Fruit fly (Drosophila melanogaster) whole organism, embryonic: ENCODE measurements around the gene CG11581.
A peak's percentile ranks its signal among the peaks of the same experiment; 100 is the strongest.

ENCODE experiments used
- Blimp-1 ChIP-seq: fragments of 200-800 bp; sonication (Bioruptor generic); optimal IDR thresholded peaks from 3 replicates; lab custom pipeline; 2018; ENCODE audit warnings: missing biosample characterization, missing genetic modification characterization, mild to moderate bottlenecking, moderate library complexity, missing genetic modification reagents
- CG10979 ChIP-seq: fragments of 200-800 bp; sonication (Bioruptor generic); optimal IDR thresholded peaks from 2 replicates; lab custom pipeline; 2018; ENCODE audit warnings: missing biosample characterization, mild to moderate bottlenecking, missing genetic modification characterization, moderate library complexity
- CG12942 ChIP-seq: fragments of 200-800 bp; sonication (Bioruptor generic); optimal IDR thresholded peaks from 3 replicates; lab custom pipeline; 2016; ENCODE audit warnings: missing biosample characterization, missing genetic modification characterization
- CG13624 ChIP-seq: fragments of 200-800 bp; sonication (Bioruptor generic); optimal IDR thresholded peaks from 2 replicates; lab custom pipeline; 2016; ENCODE audit warnings: missing biosample characterization, missing genetic modification characterization
- CG13894 ChIP-seq: fragments of 200-800 bp; sonication (Bioruptor generic); optimal IDR thresholded peaks from 3 replicates; lab custom pipeline; 2018; ENCODE audit warnings: missing biosample characterization, mild to moderate bottlenecking, missing genetic modification characterization, moderate library complexity
- CG14014 ChIP-seq: fragments of 200-800 bp; sonication (Bioruptor generic); IDR thresholded peaks from 2 replicates; pipeline ENCODE4 v1.3.6; 2022; ENCODE audit warnings: missing biosample characterization, missing genetic modification characterization
- CG14441 ChIP-seq: fragments of 200-800 bp; sonication (Bioruptor generic); IDR thresholded peaks from 2 replicates; pipeline ENCODE4 v1.3.6; 2022; ENCODE audit warnings: missing biosample characterization, missing genetic modification characterization
- CG16813 ChIP-seq: fragments of 200-800 bp; sonication (Bioruptor generic); IDR thresholded peaks from 3 replicates; pipeline ENCODE4 v1.3.6; 2022; ENCODE audit warnings: missing biosample characterization, missing genetic modification characterization; ENCODE audit not compliant: partially characterized antibody
- CG16863 ChIP-seq: fragments of 200-800 bp; sonication (Bioruptor generic); optimal IDR thresholded peaks from 3 replicates; lab custom pipeline; 2016; ENCODE audit warnings: missing biosample characterization, missing genetic modification characterization
- CG17361 ChIP-seq: fragments of 200-800 bp; sonication (Bioruptor generic); IDR thresholded peaks from 3 replicates; pipeline ENCODE4 v1.3.6; 2022; ENCODE audit warnings: missing biosample characterization, missing genetic modification characterization
- CG17385 ChIP-seq: fragments of 200-800 bp; sonication (Bioruptor generic); optimal IDR thresholded peaks from 3 replicates; lab custom pipeline; 2018; ENCODE audit warnings: missing biosample characterization, mild to moderate bottlenecking, missing genetic modification characterization
- CG34224 ChIP-seq: fragments of 200-800 bp; sonication (Bioruptor generic); IDR thresholded peaks from 3 replicates; pipeline ENCODE4 v1.3.6; 2022; ENCODE audit warnings: missing biosample characterization, missing genetic modification characterization; ENCODE audit not compliant: partially characterized antibody
- CG4424 ChIP-seq: fragments of 200-800 bp; sonication (Bioruptor generic); optimal IDR thresholded peaks from 3 replicates; lab custom pipeline; 2016; ENCODE audit warnings: missing biosample characterization, missing genetic modification characterization
- CG6689 ChIP-seq: fragments of 200-800 bp; sonication (Bioruptor generic); IDR thresholded peaks from 2 replicates; pipeline ENCODE4 v1.3.6; 2022; ENCODE audit warnings: missing biosample characterization, missing genetic modification characterization
- CG7786 ChIP-seq: fragments of 200-800 bp; sonication (Bioruptor generic); optimal IDR thresholded peaks from 2 replicates; lab custom pipeline; 2016; ENCODE audit warnings: missing biosample characterization, missing genetic modification characterization
- CG8290 ChIP-seq, 3 experiments: fragments of 200-800 bp; sonication (Bioruptor generic); optimal IDR thresholded peaks; 2 replicates each; lab custom pipeline; 2016 to 2019; ENCODE audit warnings: missing biosample characterization in 3 of 3, missing genetic modification characterization in 3 of 3, mild to moderate bottlenecking in 2 of 3, moderate library complexity in 1 of 3
- CG8924 ChIP-seq: fragments of 200-800 bp; optimal IDR thresholded peaks from 3 replicates; lab custom pipeline; 2019; ENCODE audit warnings: missing biosample characterization, mild to moderate bottlenecking, missing genetic modification characterization, moderate library complexity
- CG9437 ChIP-seq: fragments of 200-800 bp; sonication (Bioruptor generic); optimal IDR thresholded peaks from 2 replicates; lab custom pipeline; 2018; ENCODE audit warnings: missing biosample characterization, mild to moderate bottlenecking, missing genetic modification characterization
- Camta ChIP-seq: fragments of 200-800 bp; sonication (Bioruptor generic); optimal IDR thresholded peaks from 2 replicates; lab custom pipeline; 2016; ENCODE audit warnings: missing biosample characterization, missing genetic modification characterization
- Doc3 ChIP-seq: fragments of 200-800 bp; sonication (Bioruptor generic); IDR thresholded peaks from 3 replicates; pipeline ENCODE4 v1.3.6; 2022; ENCODE audit warnings: missing biosample characterization, missing genetic modification characterization; ENCODE audit not compliant: partially characterized antibody
- E2f2 ChIP-seq: fragments of 200-800 bp; sonication (Bioruptor generic); IDR thresholded peaks from 2 replicates; pipeline ENCODE4 v1.3.6; 2022; ENCODE audit warnings: missing biosample characterization, missing genetic modification characterization
- ERR ChIP-seq: fragments of 200-800 bp; sonication (Bioruptor generic); optimal IDR thresholded peaks from 2 replicates; lab custom pipeline; 2016; ENCODE audit warnings: missing biosample characterization, missing genetic modification characterization
- Fer1 ChIP-seq: fragments of 200-800 bp; sonication (Bioruptor generic); optimal IDR thresholded peaks from 2 replicates; lab custom pipeline; 2017; ENCODE audit warnings: missing biosample characterization, mild to moderate bottlenecking, missing genetic modification characterization
- Hr51 ChIP-seq, 2 experiments: fragments of 200-800 bp; sonication (Bioruptor generic); optimal IDR thresholded peaks; 2 replicates in 1 of 2; 3 replicates in 1 of 2; lab custom pipeline; 2016 to 2018; ENCODE audit warnings: missing biosample characterization in 2 of 2, missing genetic modification characterization in 2 of 2, mild to moderate bottlenecking in 1 of 2, moderate library complexity in 1 of 2
- Hsf ChIP-seq: fragments of 200-800 bp; sonication (Bioruptor generic); optimal IDR thresholded peaks from 3 replicates; lab custom pipeline; 2016; ENCODE audit warnings: missing biosample characterization, missing genetic modification characterization
- Myb ChIP-seq: fragments of 200-800 bp; sonication (Bioruptor generic); optimal IDR thresholded peaks from 2 replicates; lab custom pipeline; 2016; ENCODE audit warnings: missing biosample characterization, missing genetic modification characterization
- Nf-YC ChIP-seq: fragments of 200-800 bp; optimal IDR thresholded peaks from 3 replicates; lab custom pipeline; 2019; ENCODE audit warnings: missing biosample characterization, mild to moderate bottlenecking, missing genetic modification characterization, moderate library complexity
- Oli ChIP-seq: fragments of 200-800 bp; sonication (Bioruptor generic); optimal IDR thresholded peaks from 2 replicates; lab custom pipeline; 2018; ENCODE audit warnings: missing biosample characterization, mild to moderate bottlenecking, missing genetic modification characterization, moderate library complexity
- Rfx ChIP-seq: fragments of 200-800 bp; sonication (Bioruptor generic); IDR thresholded peaks from 2 replicates; pipeline ENCODE4 v1.3.6; 2022; ENCODE audit warnings: missing biosample characterization, missing genetic modification characterization
- Sox100B ChIP-seq: fragments of 200-800 bp; sonication (Bioruptor generic); optimal IDR thresholded peaks from 3 replicates; lab custom pipeline; 2018; ENCODE audit warnings: missing biosample characterization, mild to moderate bottlenecking, missing genetic modification characterization
- Sry-δ ChIP-seq: fragments of 200-800 bp; sonication (Bioruptor generic); optimal IDR thresholded peaks from 2 replicates; lab custom pipeline; 2016; ENCODE audit warnings: missing biosample characterization, missing genetic modification characterization
- ab ChIP-seq: fragments of 200-800 bp; sonication (Bioruptor generic); optimal IDR thresholded peaks from 2 replicates; lab custom pipeline; 2016; ENCODE audit warnings: missing biosample characterization, missing genetic modification characterization
- chinmo ChIP-seq: fragments of 200-800 bp; sonication (Bioruptor generic); IDR thresholded peaks from 4 replicates; pipeline ENCODE4 v1.3.6; 2022; ENCODE audit warnings: missing biosample characterization, missing genetic modification characterization; ENCODE audit not compliant: partially characterized antibody
- crol ChIP-seq: fragments of 200-800 bp; sonication (Bioruptor generic); IDR thresholded peaks from 2 replicates; pipeline ENCODE4 v1.3.6; 2022; ENCODE audit warnings: missing biosample characterization, missing genetic modification characterization
- emc ChIP-seq: fragments of 200-800 bp; sonication (Bioruptor generic); optimal IDR thresholded peaks from 2 replicates; lab custom pipeline; 2016; ENCODE audit warnings: missing biosample characterization, missing genetic modification characterization
- eve ChIP-seq, 2 experiments: fragments of >200 bp; optimal IDR thresholded peaks; 2 replicates each; lab custom pipeline; 2017; ENCODE audit warnings: missing biosample characterization in 2 of 2, missing genetic modification characterization in 2 of 2
- fd3F ChIP-seq: fragments of 200-800 bp; sonication (Bioruptor generic); optimal IDR thresholded peaks from 2 replicates; lab custom pipeline; 2018; ENCODE audit warnings: missing biosample characterization, mild to moderate bottlenecking, missing genetic modification characterization, moderate library complexity
- hkb ChIP-seq, 2 experiments: fragments of 200-800 bp in 1 of 2; fragments of >200 bp in 1 of 2; sonication (Bioruptor generic) in 1 of 2; IDR thresholded peaks in 1 of 2; optimal IDR thresholded peaks in 1 of 2; 2 replicates each; pipeline versions ENCODE4 v1.3.6 to Lab custom; 2017 to 2022; ENCODE audit warnings: missing biosample characterization in 1 of 2, missing genetic modification characterization in 1 of 2
- inv ChIP-seq: fragments of 200-800 bp; sonication (Bioruptor generic); IDR thresholded peaks from 2 replicates; pipeline ENCODE4 v1.3.6; 2022; ENCODE audit warnings: missing biosample characterization, missing genetic modification characterization; ENCODE audit not compliant: partially characterized antibody
- mirr ChIP-seq: fragments of 200-800 bp; sonication (Bioruptor generic); optimal IDR thresholded peaks from 3 replicates; lab custom pipeline; 2018; ENCODE audit warnings: missing biosample characterization, mild to moderate bottlenecking, missing genetic modification characterization
- sens ChIP-seq: fragments of 200-800 bp; sonication (Bioruptor generic); peaks from one replicate; lab custom pipeline; 2016; ENCODE audit warnings: missing biosample characterization, missing genetic modification characterization
- seq ChIP-seq: fragments of 200-800 bp; sonication (Bioruptor generic); IDR thresholded peaks from 2 replicates; pipeline ENCODE4 v1.3.6; 2022; ENCODE audit warnings: missing biosample characterization, missing genetic modification characterization
- shn ChIP-seq: fragments of 200-800 bp; sonication (Bioruptor generic); optimal IDR thresholded peaks from 3 replicates; lab custom pipeline; 2016; ENCODE audit warnings: missing biosample characterization, missing genetic modification characterization
- ttk ChIP-seq: fragments of 200-800 bp; sonication (Bioruptor generic); IDR thresholded peaks from 2 replicates; pipeline ENCODE4 v2.1.2; 2022; ENCODE audit warnings: missing biosample characterization, missing genetic modification characterization
- unpg ChIP-seq: fragments of 200-800 bp; sonication (Bioruptor generic); optimal IDR thresholded peaks from 3 replicates; lab custom pipeline; 2018; ENCODE audit warnings: missing biosample characterization, mild to moderate bottlenecking, missing genetic modification characterization, moderate library complexity
- vvl ChIP-seq: fragments of 200-800 bp; sonication (Bioruptor generic); IDR thresholded peaks from 2 replicates; pipeline ENCODE4 v1.3.6; 2022; ENCODE audit warnings: missing biosample characterization, missing genetic modification characterization
- zen ChIP-seq: fragments of 200-800 bp; sonication (Bioruptor generic); optimal IDR thresholded peaks from 3 replicates; lab custom pipeline; 2018; ENCODE audit warnings: missing biosample characterization, mild to moderate bottlenecking, missing genetic modification characterization, moderate library complexity
- zfh2 ChIP-seq: fragments of 200-800 bp; sonication (Bioruptor generic); optimal IDR thresholded peaks from 2 replicates; lab custom pipeline; 2016; ENCODE audit warnings: missing biosample characterization, missing genetic modification characterization

CG11581 gene

DNA sequence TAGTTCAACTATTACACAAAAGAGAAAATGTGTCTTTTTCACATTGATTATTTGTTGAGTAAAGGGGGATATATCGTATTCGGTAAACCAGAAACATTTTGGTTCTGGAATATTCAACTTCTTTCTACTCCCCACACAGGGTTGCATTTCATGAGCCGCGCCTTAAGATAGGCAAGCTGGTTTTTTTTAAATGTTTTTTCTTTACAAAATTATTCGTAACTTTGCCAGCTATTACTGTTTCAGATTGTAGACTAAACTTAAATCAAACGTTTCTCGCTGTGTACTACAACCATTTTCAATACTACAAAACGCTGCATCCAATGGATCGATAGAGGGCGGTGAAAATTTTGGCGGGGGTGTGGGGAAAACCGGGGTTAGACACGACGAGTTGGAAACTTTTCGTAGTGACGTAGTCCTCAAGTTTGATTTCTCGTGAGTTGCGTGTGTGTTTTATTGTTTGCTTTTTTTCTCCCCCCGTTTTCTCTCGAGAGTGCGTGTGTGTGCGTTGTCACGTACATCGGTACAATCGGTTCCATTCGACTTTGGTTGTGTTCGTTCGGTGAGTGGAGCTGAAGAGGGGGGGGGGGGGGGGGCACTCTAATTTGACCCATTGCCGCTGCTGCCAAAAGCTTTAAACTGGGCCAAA, 36.9 kb downstream of the CG11581 start (continued):
- TF ChIP-seq Sox100B (GFP tag; lab: Kevin White, UChicago) (peak; percentile 36), crol (GFP tag; lab: Robert Waterston, UW) (peak; percentile 88), E2f2 (GFP tag; lab: Robert Waterston, UW) (peak; percentile 29; the same call in 1 of the 2 replicates), CG10979 (tag; lab: Kevin White, UChicago) (peak; percentile 46), CG16863 (GFP tag; lab: Kevin White, UChicago) (peak; percentile 25), Hr51 (GFP tag; optimal IDR thresholded peaks at IDR 0.05; lab: Kevin White, UChicago) (peak in 1 of 2 experiments; percentile 57), CG6689 (GFP tag; lab: Robert Waterston, UW) (peak; percentile 40; the same call in 1 of the 2 replicates), CG12942 (GFP tag; lab: Kevin White, UChicago) (peak; percentile 13), Fer1 (peak; percentile 34), CG7786 (GFP tag; lab: Kevin White, UChicago) (peak; percentile 16), sens (peak; percentile 79), zfh2 (GFP tag; lab: Kevin White, UChicago) (peak; percentile 5), Blimp-1 (GFP tag; lab: Kevin White, UChicago) (peak; percentile 32), emc (no peak), Myb (peak; percentile 25), eve (GFP tag; optimal IDR thresholded peaks at IDR 0.05; lab: Kevin White, UChicago) (peak in 1 of 2 experiments; percentile 53), zen (tag; lab: Kevin White, UChicago) (no peak), shn (GFP tag; lab: Kevin White, UChicago) (peak; percentile 24), ab (GFP tag; lab: Kevin White, UChicago) (no peak), inv (GFP tag; lab: Robert Waterston, UW) (no peak), CG13894 (peak; percentile 49), CG17361 (GFP tag; lab: Robert Waterston, UW) (peak; percentile 46; the same call in 2 of the 3 replicates), hkb (optimal IDR thresholded peaks at IDR 0.05; lab: Kevin White, UChicago) (no peak), hkb (GFP tag; IDR thresholded peaks at IDR 0.05; lab: Robert Waterston, UW) (peak; percentile 19; the same call in 1 of the 2 replicates), Sry-δ (peak; percentile 20), fd3F (GFP tag; lab: Kevin White, UChicago) (peak; percentile 27), vvl (peak; percentile 43; the same call in 1 of the 2 replicates), seq (GFP tag; lab: Robert Waterston, UW) (peak; percentile 45; the same call in 1 of the 2 replicates), CG14441 (GFP tag; lab: Robert Waterston, UW) (peak; percentile 31; the same call in 1 of the 2 replicates), CG4424 (GFP tag; lab: Kevin White, UChicago) (peak; percentile 43), Camta (GFP tag; lab: Kevin White, UChicago) (peak; percentile 28), unpg (GFP tag; lab: Kevin White, UChicago) (peak; percentile 52), Oli (tag; lab: Kevin White, UChicago) (peak; percentile 46), CG34224 (GFP tag; lab: Robert Waterston, UW) (no peak), CG14014 (0 out of 2 replicates have a peak, but pooled peaks have one; percentile 37), ttk (GFP tag; lab: Robert Waterston, UW) (0 out of 2 replicates have a peak, but pooled peaks have one; percentile 18), Nf-YC (tag; lab: Kevin White, UChicago) (peak; percentile 17), mirr (peak; percentile 7), CG13624 (GFP tag; lab: Kevin White, UChicago) (no peak), Rfx (peak; percentile 52), CG9437 (GFP tag; lab: Kevin White, UChicago) (peak; percentile 35), Hsf (peak; percentile 18), ERR (GFP tag; lab: Kevin White, UChicago) (no peak), CG8924 (tag; lab: Kevin White, UChicago) (peak; percentile 21), Doc3 (no peak), chinmo (GFP tag; lab: Robert Waterston, UW) (0 out of 4 replicates have a peak, but pooled peaks have one; percentile 63), CG16813 (GFP tag; lab: Robert Waterston, UW) (no peak), CG17385 (GFP tag; lab: Kevin White, UChicago) (peak; percentile 30), CG8290 (GFP tag; optimal IDR thresholded peaks at IDR 0.05; lab: Kevin White, UChicago) (peak; percentile 88), CG8290 (tag; optimal IDR thresholded peaks at IDR 0.05; lab: Kevin White, UChicago) (peak; percentile 21 to 67)
